Fruit fly (Drosophila melanogaster) S2 (cell line): ENCODE measurements around the gene Rh6.

Experiments used
- CG8478 ChIP-seq: fragments of >200 bp; optimal IDR thresholded peaks from 2 replicates; lab custom pipeline; 2018
- CTCF ChIP-seq, 2 experiments: fragments of >200 bp; optimal IDR thresholded peaks; 2 replicates each; lab custom pipeline; 2018

DNA sequence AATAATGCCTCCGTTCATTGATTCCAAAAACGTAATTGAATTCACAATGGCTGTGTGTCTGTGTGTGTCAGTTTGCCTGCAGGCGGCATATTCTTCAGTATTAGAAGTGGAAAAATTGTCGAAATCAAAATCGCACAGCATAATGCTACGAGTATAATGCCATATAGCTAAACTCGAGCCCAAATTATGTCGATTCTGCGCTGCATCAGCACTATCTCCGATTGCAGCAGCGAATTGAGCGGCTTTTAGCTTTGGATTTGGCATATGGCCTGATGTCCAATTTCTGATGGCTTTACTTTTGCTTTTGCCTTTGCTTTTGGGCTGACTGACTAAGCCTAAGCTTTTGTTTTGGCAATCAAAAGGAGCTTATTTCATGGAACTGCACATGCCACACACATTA, 2.9 kb upstream of the Rh6 start:
- no peak for TF ChIP-seq CG8478 (lab: Kevin White, UChicago)
- TF ChIP-seq CTCF (optimal IDR thresholded peaks at IDR 0.05; lab: Kevin White, UChicago): no peak
